Fruit fly (Drosophila melanogaster) whole organism, adult: ENCODE measurements around the gene CG13461.

ENCODE experiments used
- CG11617 ChIP-seq: fragments of 200-800 bp; sonication (Bioruptor generic); optimal IDR thresholded peaks from 2 replicates; lab custom pipeline; 2017; ENCODE audit warnings: mild to moderate bottlenecking, missing biosample characterization, missing genetic modification reagents, missing genetic modification characterization
- CG12768 ChIP-seq: fragments of 200-800 bp; sonication (Bioruptor generic); optimal IDR thresholded peaks from 2 replicates; lab custom pipeline; 2017; ENCODE audit warnings: missing biosample characterization, missing genetic modification characterization, mild to moderate bottlenecking, moderate library complexity, missing genetic modification reagents
- CG14711 ChIP-seq: fragments of 200-800 bp; sonication (Bioruptor generic); optimal IDR thresholded peaks from 2 replicates; lab custom pipeline; 2018; ENCODE audit warnings: missing biosample characterization, mild to moderate bottlenecking, missing genetic modification characterization, moderate library complexity
- CG1620 ChIP-seq: fragments of 200-800 bp; sonication (Bioruptor generic); optimal IDR thresholded peaks from 2 replicates; lab custom pipeline; 2016; ENCODE audit warnings: missing biosample characterization, missing genetic modification characterization
- CG33017 ChIP-seq: fragments of 200-800 bp; sonication (Bioruptor generic); optimal IDR thresholded peaks from 2 replicates; lab custom pipeline; 2018; ENCODE audit warnings: missing biosample characterization, mild to moderate bottlenecking, missing genetic modification characterization, moderate library complexity
- CG5204 ChIP-seq: fragments of 200-800 bp; sonication (Bioruptor generic); optimal IDR thresholded peaks from 2 replicates; lab custom pipeline; 2016; ENCODE audit warnings: missing biosample characterization, missing genetic modification characterization
- CG7045 ChIP-seq: fragments of 200-800 bp; sonication (Bioruptor generic); optimal IDR thresholded peaks from 2 replicates; lab custom pipeline; 2017; ENCODE audit warnings: missing biosample characterization, mild to moderate bottlenecking, missing genetic modification characterization
- CG7101 ChIP-seq: fragments of 200-800 bp; sonication (Bioruptor generic); optimal IDR thresholded peaks from 2 replicates; lab custom pipeline; 2018; ENCODE audit warnings: missing biosample characterization, mild to moderate bottlenecking, missing genetic modification characterization, moderate library complexity
- Clk ChIP-seq: fragments of 200-800 bp; sonication (Bioruptor generic); optimal IDR thresholded peaks from 2 replicates; lab custom pipeline; 2017; ENCODE audit warnings: missing biosample characterization, missing genetic modification characterization
- Crg-1 ChIP-seq: fragments of 200-800 bp; sonication (Bioruptor generic); optimal IDR thresholded peaks from 2 replicates; lab custom pipeline; 2016; ENCODE audit warnings: missing biosample characterization, missing genetic modification characterization
- Hr96 ChIP-seq: fragments of 200-800 bp; sonication (Bioruptor generic); optimal IDR thresholded peaks from 2 replicates; lab custom pipeline; 2016; ENCODE audit warnings: missing biosample characterization, missing genetic modification characterization
- Mnt ChIP-seq: fragments of 200-800 bp; sonication (Bioruptor generic); optimal IDR thresholded peaks from 2 replicates; lab custom pipeline; 2016; ENCODE audit warnings: missing biosample characterization, mild to moderate bottlenecking, missing genetic modification characterization
- bab1 ChIP-seq: fragments of 200-800 bp; sonication (Bioruptor generic); optimal IDR thresholded peaks from 3 replicates; lab custom pipeline; 2019; ENCODE audit warnings: missing biosample characterization, mild to moderate bottlenecking, missing genetic modification characterization, moderate library complexity
- cic ChIP-seq: fragments of 200-800 bp; sonication (Bioruptor generic); optimal IDR thresholded peaks from 2 replicates; lab custom pipeline; 2017; ENCODE audit warnings: missing biosample characterization, mild to moderate bottlenecking, missing genetic modification characterization, moderate library complexity
- cnc ChIP-seq, 2 experiments: fragments of >200 bp; optimal IDR thresholded peaks; 2 replicates each; lab custom pipeline; 2017
- kay ChIP-seq: fragments of 200-800 bp; sonication (Bioruptor generic); peaks from one replicate; lab custom pipeline; 2016; ENCODE audit warnings: missing biosample characterization, missing genetic modification characterization, borderline replicate concordance
- ovo ChIP-seq: fragments of 200-800 bp; sonication (Bioruptor generic); optimal IDR thresholded peaks from 2 replicates; lab custom pipeline; 2016; ENCODE audit warnings: missing biosample characterization, missing genetic modification characterization
- pad ChIP-seq: fragments of 200-800 bp; sonication (Bioruptor generic); optimal IDR thresholded peaks from 3 replicates; lab custom pipeline; 2017; ENCODE audit warnings: missing biosample characterization, missing genetic modification characterization, mild to moderate bottlenecking, moderate library complexity, missing genetic modification reagents
- tj ChIP-seq: fragments of 200-800 bp; sonication (Bioruptor generic); optimal IDR thresholded peaks from 3 replicates; lab custom pipeline; 2017; ENCODE audit warnings: missing biosample characterization, mild to moderate bottlenecking, missing genetic modification characterization, moderate library complexity
- toe ChIP-seq: fragments of 200-800 bp; sonication (Bioruptor generic); optimal IDR thresholded peaks from 2 replicates; lab custom pipeline; 2016; ENCODE audit warnings: missing biosample characterization, missing genetic modification characterization

CG13461 gene

DNA sequence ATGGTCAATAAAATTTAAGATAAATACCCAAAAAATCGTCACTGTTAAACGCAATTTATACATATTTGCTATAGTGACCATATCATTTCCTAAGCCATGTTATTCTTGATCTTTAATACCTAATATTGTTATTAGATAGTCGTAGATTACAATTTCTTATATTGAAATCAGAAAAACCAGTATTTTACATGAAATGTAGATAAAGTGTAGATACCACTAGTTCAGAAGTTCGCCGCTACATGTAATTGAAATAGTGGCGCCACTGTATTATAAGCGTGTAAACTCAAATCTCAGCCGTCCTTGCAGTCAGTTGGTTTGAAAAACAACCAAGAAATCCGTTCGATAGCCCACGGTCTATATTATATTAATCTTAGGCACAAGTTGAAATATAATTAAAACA, 4.2 kb downstream of the CG13461 start:
- TF ChIP-seq CG12768 (GFP tag; lab: Kevin White, UChicago) = no peak

dm6 chr3L:15047606-15048005, 4.7 kb downstream of the CG13461 start:
- TF ChIP-seq Hr96 (no peak), Crg-1 (no peak), CG7101 (no peak)

DNA sequence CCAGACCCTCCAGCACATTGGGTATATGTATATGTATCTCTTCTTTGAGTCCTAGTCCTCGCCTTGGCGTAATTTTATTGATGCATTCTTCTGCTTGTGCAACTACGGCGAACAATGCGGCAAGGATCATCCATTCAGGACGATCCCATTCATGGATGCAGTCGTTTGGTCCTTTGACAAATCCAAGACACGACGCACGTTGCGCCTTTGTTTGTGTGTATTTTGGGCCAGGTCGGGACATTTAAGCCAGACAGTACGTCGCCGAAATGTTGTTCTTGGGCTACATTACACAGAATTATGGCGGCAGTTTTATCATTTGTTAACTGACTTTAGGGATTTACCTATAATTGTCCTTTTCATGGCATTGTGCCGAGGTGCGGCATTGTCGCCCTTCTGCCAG, 7.2 kb downstream of the CG13461 start:
- no peak for TF ChIP-seq CG11617 (GFP tag; lab: Kevin White, UChicago)
- TF ChIP-seq toe = no peak
- no peak for TF ChIP-seq ovo
- TF ChIP-seq CG12768 (GFP tag; lab: Kevin White, UChicago) = no peak
- TF ChIP-seq CG5204 = no peak
- no peak for TF ChIP-seq tj
- no peak for TF ChIP-seq Hr96
- no peak for TF ChIP-seq cnc (optimal IDR thresholded peaks at IDR 0.05; lab: Kevin White, UChicago)
- no peak for TF ChIP-seq CG14711
- no peak for TF ChIP-seq Crg-1
- TF ChIP-seq pad (GFP tag; lab: Kevin White, UChicago) = no peak
- TF ChIP-seq bab1 (GFP tag; lab: Kevin White, UChicago) = no peak
- TF ChIP-seq Clk = no peak
- TF ChIP-seq CG1620 (GFP tag; lab: Kevin White, UChicago) = no peak
- no peak for TF ChIP-seq CG33017
- no peak for TF ChIP-seq Mnt (GFP tag; lab: Kevin White, UChicago)
- no peak for TF ChIP-seq CG7101
- no peak for TF ChIP-seq CG7045 (GFP tag; lab: Kevin White, UChicago)
- TF ChIP-seq cic = no peak

dm6 chr3L:15043874-15044336, 8.4 kb downstream of the CG13461 start, which contains the start of gene ind:
TSS of gene ind (minus strand) at chr3L:15043924.
- no peak for TF ChIP-seq Crg-1
- no peak for TF ChIP-seq Clk
- no peak for TF ChIP-seq CG14711
- TF ChIP-seq Mnt (GFP tag; lab: Kevin White, UChicago) = no peak
- TF ChIP-seq cic = no peak
- no peak for TF ChIP-seq bab1 (GFP tag; lab: Kevin White, UChicago)
- TF ChIP-seq ovo = no peak
- no peak for TF ChIP-seq CG11617 (GFP tag; lab: Kevin White, UChicago)

DNA sequence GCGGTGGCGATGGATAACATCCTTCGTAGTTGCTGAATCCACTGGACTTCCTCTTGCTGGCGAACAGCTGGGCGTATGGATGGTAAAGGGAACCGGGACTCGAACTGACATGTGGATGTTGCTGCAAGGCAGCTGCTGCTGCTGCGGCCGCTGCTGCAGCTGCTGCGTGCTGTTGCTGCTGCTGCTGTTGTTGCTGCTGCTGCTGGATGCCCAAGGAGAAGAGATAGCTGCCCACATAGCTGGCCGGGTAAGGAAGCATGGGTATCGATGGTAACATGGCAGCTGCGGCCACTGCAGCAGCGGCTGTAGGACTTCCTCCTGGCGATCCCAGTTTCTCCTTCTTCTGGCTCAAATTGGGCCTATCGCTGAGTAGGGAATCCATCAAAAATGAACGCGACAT, 8.8 kb downstream of the CG13461 start:
- no peak for TF ChIP-seq Mnt (GFP tag; lab: Kevin White, UChicago)
- TF ChIP-seq CG33017 = no peak
- no peak for TF ChIP-seq CG12768 (GFP tag; lab: Kevin White, UChicago)
- TF ChIP-seq cnc (optimal IDR thresholded peaks at IDR 0.05; lab: Kevin White, UChicago) = no peak
- no peak for TF ChIP-seq cic
- TF ChIP-seq Clk = no peak
- TF ChIP-seq bab1 (GFP tag; lab: Kevin White, UChicago) = no peak
- no peak for TF ChIP-seq Crg-1
- TF ChIP-seq CG14711 = no peak
- no peak for TF ChIP-seq CG11617 (GFP tag; lab: Kevin White, UChicago)
- TF ChIP-seq CG7045 (GFP tag; lab: Kevin White, UChicago) = no peak
- TF ChIP-seq CG7101 = no peak
- no peak for TF ChIP-seq CG5204
- TF ChIP-seq Hr96 = no peak
- TF ChIP-seq CG1620 (GFP tag; lab: Kevin White, UChicago) = no peak

dm6 chr3L:15042470-15042869, 9.8 kb downstream of the CG13461 start, which contains the start of gene Rpn12R:
TSS of gene Rpn12R (minus strand) at chr3L:15042570.
- TF ChIP-seq bab1 (GFP tag; lab: Kevin White, UChicago) (no peak), kay (no peak), cic (no peak), Clk (no peak), Mnt (GFP tag; lab: Kevin White, UChicago) (no peak), toe (no peak), CG7101 (no peak), Hr96 (no peak), CG12768 (GFP tag; lab: Kevin White, UChicago) (no peak), pad (GFP tag; lab: Kevin White, UChicago) (no peak), Crg-1 (no peak), CG11617 (GFP tag; lab: Kevin White, UChicago) (no peak), tj (no peak)

DNA sequence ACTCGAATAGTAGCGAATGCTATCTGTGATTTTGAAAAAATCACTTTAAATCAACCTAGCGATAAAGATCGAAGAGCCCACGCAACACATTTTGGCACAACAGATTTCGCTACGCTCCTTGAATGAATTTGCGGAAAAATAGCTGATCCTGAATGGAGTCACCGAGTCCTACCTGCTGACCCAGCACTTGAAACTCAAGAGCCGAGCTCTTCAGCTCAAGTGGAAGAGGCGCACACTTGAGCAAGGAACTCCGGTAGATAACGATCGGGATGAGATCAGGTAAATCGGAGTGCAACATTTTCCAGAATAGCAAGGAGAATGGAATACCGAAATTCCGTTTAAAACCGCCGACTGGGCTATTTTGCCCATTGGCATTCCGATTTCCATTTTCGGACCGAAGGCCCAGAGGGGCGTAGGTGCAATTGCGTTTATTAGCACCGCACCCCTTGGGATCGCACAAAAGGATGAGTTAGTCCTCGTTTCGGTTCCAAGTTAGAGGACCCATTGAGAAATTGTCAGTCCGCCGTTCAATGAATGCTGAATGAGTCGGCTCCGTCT, 11.9 kb downstream of the CG13461 start:
- TF ChIP-seq cnc (optimal IDR thresholded peaks at IDR 0.05; lab: Kevin White, UChicago) (no peak), ovo (no peak), toe (no peak), CG33017 (no peak), Clk (no peak), kay (no peak), tj (no peak), bab1 (GFP tag; lab: Kevin White, UChicago) (no peak)

- TF ChIP-seq toe (no peak), cic (no peak), CG11617 (GFP tag; lab: Kevin White, UChicago) (no peak), Clk (no peak), CG14711 (no peak), cnc (optimal IDR thresholded peaks at IDR 0.05; lab: Kevin White, UChicago) (no peak), Crg-1 (no peak), CG5204 (no peak), CG7045 (GFP tag; lab: Kevin White, UChicago) (no peak), CG1620 (GFP tag; lab: Kevin White, UChicago) (no peak), ovo (no peak), CG12768 (GFP tag; lab: Kevin White, UChicago) (no peak), CG33017 (no peak), kay (no peak), bab1 (GFP tag; lab: Kevin White, UChicago) (no peak), tj (no peak), pad (GFP tag; lab: Kevin White, UChicago) (no peak)
These were observed 12.8 kb downstream of the CG13461 start for dm6 chr3L:15039510-15039909.
